Worm (Caenorhabditis elegans): ENCODE data around the gene pud-1.1.

DNA sequence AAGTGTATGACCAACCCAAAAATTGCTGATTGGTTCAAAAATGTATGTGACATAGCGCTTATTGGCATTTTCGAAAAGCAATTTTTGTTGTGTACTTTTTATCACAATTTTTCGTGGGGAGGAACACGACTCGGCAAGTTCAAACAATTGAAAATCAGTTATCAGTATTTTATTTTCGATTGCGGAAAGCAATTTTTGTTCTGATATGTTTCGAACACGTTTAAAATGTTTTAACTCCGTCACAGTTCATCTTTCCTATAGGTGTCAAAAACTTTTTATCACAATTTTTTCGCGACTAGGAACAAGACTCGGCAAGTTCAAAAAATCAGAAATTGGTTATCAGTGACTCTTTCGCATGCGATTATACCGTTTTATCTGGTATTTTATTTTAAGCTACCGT lies 22.0 kb upstream of the pud-1.1 start:
- TF ChIP-seq flh-1 (GFP tag; optimal IDR thresholded peaks at IDR 0.05) (no peak), elt-1 (tag; optimal IDR thresholded peaks at IDR 0.05; ENCODE audit: borderline replicate concordance, insufficient read depth) (no peak), sptf-1 (tag; optimal IDR thresholded peaks at IDR 0.05) (no peak), nhr-2 (tag; optimal IDR thresholded peaks at IDR 0.05) (no peak), pha-4 (tag; optimal IDR thresholded peaks at IDR 0.05) (no peak), drap-1 (GFP tag; optimal IDR thresholded peaks at IDR 0.05) (no peak), nhr-76 (tag; optimal IDR thresholded peaks at IDR 0.05) (no peak), blmp-1 (tag; optimal IDR thresholded peaks at IDR 0.05) (no peak), elt-3 (tag; optimal IDR thresholded peaks at IDR 0.05) (no peak), unc-39 (tag; optimal IDR thresholded peaks at IDR 0.05) (no peak), ces-1 (GFP tag; optimal IDR thresholded peaks at IDR 0.05) (no peak)
